Fruit fly (Drosophila melanogaster) whole organism, embryonic: ENCODE results near the gene CG3603.

Source experiments
- Blimp-1 ChIP-seq: fragments of 200-800 bp; sonication (Bioruptor generic); optimal IDR thresholded peaks from 3 replicates; lab custom pipeline; 2018; ENCODE audit warnings: missing biosample characterization, missing genetic modification characterization, mild to moderate bottlenecking, moderate library complexity, missing genetic modification reagents
- CG10147 ChIP-seq: fragments of 200-800 bp; sonication (Bioruptor generic); optimal IDR thresholded peaks from 2 replicates; lab custom pipeline; 2019; ENCODE audit warnings: missing biosample characterization, mild to moderate bottlenecking, missing genetic modification characterization, moderate library complexity
- CG11504 ChIP-seq: fragments of 200-800 bp; sonication (Bioruptor generic); optimal IDR thresholded peaks from 3 replicates; lab custom pipeline; 2019; ENCODE audit warnings: missing biosample characterization, mild to moderate bottlenecking, missing genetic modification characterization, moderate library complexity
- CG12299 ChIP-seq: fragments of 200-800 bp; sonication (Bioruptor generic); optimal IDR thresholded peaks from 2 replicates; lab custom pipeline; 2018; ENCODE audit warnings: missing biosample characterization, mild to moderate bottlenecking, missing genetic modification characterization
- CG12391 ChIP-seq: fragments of 200-800 bp; sonication (Bioruptor generic); optimal IDR thresholded peaks from 3 replicates; lab custom pipeline; 2018; ENCODE audit warnings: missing biosample characterization, mild to moderate bottlenecking, missing genetic modification characterization, moderate library complexity
- CG17912 ChIP-seq: fragments of 200-800 bp; sonication (Bioruptor generic); optimal IDR thresholded peaks from 2 replicates; lab custom pipeline; 2018; ENCODE audit warnings: missing biosample characterization, mild to moderate bottlenecking, missing genetic modification characterization
- CG2678 ChIP-seq: fragments of 200-800 bp; sonication (Bioruptor generic); optimal IDR thresholded peaks from 3 replicates; lab custom pipeline; 2019; ENCODE audit warnings: missing biosample characterization, mild to moderate bottlenecking, missing genetic modification characterization, moderate library complexity
- CG30020 ChIP-seq: fragments of 200-800 bp; optimal IDR thresholded peaks from 2 replicates; lab custom pipeline; 2019; ENCODE audit warnings: missing biosample characterization, mild to moderate bottlenecking, missing genetic modification characterization, moderate library complexity
- CG3407 ChIP-seq: fragments of 200-800 bp; sonication (Bioruptor generic); optimal IDR thresholded peaks from 2 replicates; lab custom pipeline; 2018; ENCODE audit warnings: missing biosample characterization, mild to moderate bottlenecking, missing genetic modification characterization
- CG6689 ChIP-seq: fragments of 200-800 bp; sonication (Bioruptor generic); IDR thresholded peaks from 2 replicates; pipeline ENCODE4 v1.3.6; 2022; ENCODE audit warnings: missing biosample characterization, missing genetic modification characterization
- CG8924 ChIP-seq: fragments of 200-800 bp; optimal IDR thresholded peaks from 3 replicates; lab custom pipeline; 2019; ENCODE audit warnings: missing biosample characterization, mild to moderate bottlenecking, missing genetic modification characterization, moderate library complexity
- CG9215 ChIP-seq: fragments of 200-800 bp; sonication (Bioruptor generic); IDR thresholded peaks from 2 replicates; pipeline ENCODE4 v1.3.6; 2022; ENCODE audit warnings: missing biosample characterization, missing genetic modification characterization
- CG9609 ChIP-seq: fragments of 200-800 bp; sonication (Bioruptor generic); optimal IDR thresholded peaks from 3 replicates; lab custom pipeline; 2016; ENCODE audit warnings: missing biosample characterization, missing genetic modification characterization
- CG9932 ChIP-seq: fragments of 200-800 bp; sonication (Bioruptor generic); IDR thresholded peaks from 2 replicates; pipeline ENCODE4 v1.3.6; 2022; ENCODE audit warnings: missing biosample characterization, missing genetic modification characterization
- Chrac-16 ChIP-seq: fragments of 200-800 bp; sonication (Bioruptor generic); optimal IDR thresholded peaks from 3 replicates; lab custom pipeline; 2016; ENCODE audit warnings: missing biosample characterization, missing genetic modification characterization
- CoRest ChIP-seq: fragments of 200-800 bp; sonication (Bioruptor generic); optimal IDR thresholded peaks from 3 replicates; lab custom pipeline; 2018; ENCODE audit warnings: missing biosample characterization, mild to moderate bottlenecking, missing genetic modification characterization, moderate library complexity
- Dfd ChIP-seq, 2 experiments: fragments of >200 bp; optimal IDR thresholded peaks; 2 replicates each; lab custom pipeline; 2017; ENCODE audit warnings: missing biosample characterization in 2 of 2, missing genetic modification characterization in 2 of 2
- Eip74EF ChIP-seq, 2 experiments: fragments of 200-800 bp in 1 of 2; fragments of >200 bp in 1 of 2; sonication (Bioruptor generic) in 1 of 2; optimal IDR thresholded peaks; 2 replicates each; lab custom pipeline; 2017 to 2019; ENCODE audit warnings: missing biosample characterization in 2 of 2, missing genetic modification characterization in 2 of 2, mild to moderate bottlenecking in 1 of 2, moderate library complexity in 1 of 2
- HHEX ChIP-seq: fragments of 200-800 bp; sonication (Bioruptor generic); optimal IDR thresholded peaks from 3 replicates; lab custom pipeline; 2017; ENCODE audit warnings: missing biosample characterization, mild to moderate bottlenecking, missing genetic modification characterization, missing genetic modification reagents
- Hey ChIP-seq: fragments of 200-800 bp; sonication (Bioruptor generic); optimal IDR thresholded peaks from 3 replicates; lab custom pipeline; 2018; ENCODE audit warnings: missing biosample characterization, mild to moderate bottlenecking, missing genetic modification characterization
- Meics ChIP-seq: fragments of 200-800 bp; sonication (Bioruptor generic); optimal IDR thresholded peaks from 2 replicates; lab custom pipeline; 2017; ENCODE audit warnings: missing biosample characterization, mild to moderate bottlenecking, missing genetic modification characterization
- Mes4 ChIP-seq: fragments of 200-800 bp; sonication (Bioruptor generic); optimal IDR thresholded peaks from 2 replicates; lab custom pipeline; 2016; ENCODE audit warnings: missing biosample characterization, missing genetic modification characterization
- Oaz ChIP-seq: fragments of 200-800 bp; sonication (Bioruptor generic); IDR thresholded peaks from 2 replicates; pipeline ENCODE4 v1.3.6; 2022; ENCODE audit warnings: missing biosample characterization, missing genetic modification characterization
- PHDP ChIP-seq: fragments of 200-800 bp; sonication (Bioruptor generic); optimal IDR thresholded peaks from 3 replicates; lab custom pipeline; 2018; ENCODE audit warnings: missing biosample characterization, mild to moderate bottlenecking, missing genetic modification characterization, moderate library complexity
- Ravus ChIP-seq: fragments of 200-800 bp; sonication (Bioruptor generic); IDR thresholded peaks from 2 replicates; pipeline ENCODE4 v1.3.6; 2022; ENCODE audit warnings: missing biosample characterization, missing genetic modification characterization
- Rx ChIP-seq: fragments of 200-800 bp; sonication (Bioruptor generic); IDR thresholded peaks from 2 replicates; pipeline ENCODE4 v1.3.6; 2022; ENCODE audit warnings: missing biosample characterization, missing genetic modification characterization
- Sox102F ChIP-seq: fragments of 200-800 bp; sonication (Bioruptor generic); optimal IDR thresholded peaks from 2 replicates; lab custom pipeline; 2018; ENCODE audit warnings: missing biosample characterization, mild to moderate bottlenecking, missing genetic modification characterization, moderate library complexity
- Spps ChIP-seq: fragments of 200-800 bp; sonication (Bioruptor generic); optimal IDR thresholded peaks from 2 replicates; lab custom pipeline; 2018; ENCODE audit warnings: missing biosample characterization, mild to moderate bottlenecking, missing genetic modification characterization
- Tbp ChIP-seq: fragments of >200 bp; optimal IDR thresholded peaks from 2 replicates; lab custom pipeline; 2018; ENCODE audit warnings: missing biosample characterization, missing genetic modification characterization
- ab ChIP-seq: fragments of 200-800 bp; sonication (Bioruptor generic); optimal IDR thresholded peaks from 2 replicates; lab custom pipeline; 2016; ENCODE audit warnings: missing biosample characterization, missing genetic modification characterization
- ase ChIP-seq: fragments of 200-800 bp; sonication (Bioruptor generic); IDR thresholded peaks from 3 replicates; pipeline ENCODE4 v1.3.6; 2022; ENCODE audit warnings: missing biosample characterization, missing genetic modification characterization
- cwo ChIP-seq: fragments of 200-800 bp; sonication (Bioruptor generic); optimal IDR thresholded peaks from 3 replicates; lab custom pipeline; 2017; ENCODE audit warnings: missing biosample characterization, missing genetic modification characterization, mild to moderate bottlenecking, moderate library complexity, missing genetic modification reagents
- dmrt99B ChIP-seq: fragments of 200-800 bp; sonication (Bioruptor generic); optimal IDR thresholded peaks from 2 replicates; lab custom pipeline; 2018; ENCODE audit warnings: missing biosample characterization, mild to moderate bottlenecking, missing genetic modification characterization, moderate library complexity
- ftz-f1 ChIP-seq: fragments of 200-800 bp; sonication (Bioruptor generic); optimal IDR thresholded peaks from 2 replicates; lab custom pipeline; 2016; ENCODE audit warnings: missing biosample characterization, missing genetic modification characterization
- gt ChIP-seq: fragments of 200-800 bp; sonication (Bioruptor generic); IDR thresholded peaks from 2 replicates; pipeline ENCODE4 v1.3.6; 2022; ENCODE audit warnings: missing biosample characterization, missing genetic modification characterization
- hb ChIP-seq: fragments of 200-800 bp; sonication (Bioruptor generic); IDR thresholded peaks from 3 replicates; pipeline ENCODE4 v1.3.6; 2022; ENCODE audit warnings: missing biosample characterization, missing genetic modification characterization; ENCODE audit not compliant: partially characterized antibody
- ken ChIP-seq: fragments of 200-800 bp; sonication (Bioruptor generic); IDR thresholded peaks from 3 replicates; pipeline ENCODE4 v1.3.6; 2022; ENCODE audit warnings: missing biosample characterization, missing genetic modification characterization
- lov ChIP-seq, 2 experiments: fragments of 200-800 bp in 1 of 2; fragments of >200 bp in 1 of 2; sonication (Bioruptor generic) in 1 of 2; IDR thresholded peaks in 1 of 2; optimal IDR thresholded peaks in 1 of 2; 2 replicates in 1 of 2; 3 replicates in 1 of 2; pipeline versions ENCODE4 v1.3.6 to Lab custom; 2017 to 2022; ENCODE audit warnings: missing biosample characterization in 1 of 2, missing genetic modification characterization in 1 of 2
- maf-S ChIP-seq: fragments of 200-800 bp; sonication (Bioruptor generic); optimal IDR thresholded peaks from 2 replicates; lab custom pipeline; 2016; ENCODE audit warnings: missing biosample characterization, missing genetic modification characterization
- nerfin-1 ChIP-seq: fragments of 200-800 bp; sonication (Bioruptor generic); optimal IDR thresholded peaks from 3 replicates; lab custom pipeline; 2019; ENCODE audit warnings: missing biosample characterization, mild to moderate bottlenecking, missing genetic modification characterization, moderate library complexity
- oc ChIP-seq: fragments of 200-800 bp; sonication (Bioruptor generic); optimal IDR thresholded peaks from 2 replicates; lab custom pipeline; 2018; ENCODE audit warnings: missing biosample characterization, mild to moderate bottlenecking, missing genetic modification characterization, moderate library complexity
- phol ChIP-seq: fragments of 200-800 bp; sonication (Bioruptor generic); optimal IDR thresholded peaks from 3 replicates; lab custom pipeline; 2018; ENCODE audit warnings: missing biosample characterization, mild to moderate bottlenecking, missing genetic modification characterization, moderate library complexity
- salm ChIP-seq: fragments of 200-800 bp; sonication (Bioruptor generic); optimal IDR thresholded peaks from 2 replicates; lab custom pipeline; 2018; ENCODE audit warnings: missing biosample characterization, mild to moderate bottlenecking, missing genetic modification characterization
- sim ChIP-seq: fragments of 200-800 bp; sonication (Bioruptor generic); IDR thresholded peaks from 2 replicates; pipeline ENCODE4 v1.3.6; 2022; ENCODE audit warnings: missing biosample characterization, missing genetic modification characterization
- slp2 ChIP-seq: fragments of 200-800 bp; sonication (Bioruptor generic); optimal IDR thresholded peaks from 2 replicates; lab custom pipeline; 2016; ENCODE audit warnings: missing biosample characterization, missing genetic modification characterization
- ttk ChIP-seq: fragments of 200-800 bp; sonication (Bioruptor generic); IDR thresholded peaks from 2 replicates; pipeline ENCODE4 v2.1.2; 2022; ENCODE audit warnings: missing biosample characterization, missing genetic modification characterization
- unpg ChIP-seq: fragments of 200-800 bp; sonication (Bioruptor generic); optimal IDR thresholded peaks from 3 replicates; lab custom pipeline; 2018; ENCODE audit warnings: missing biosample characterization, mild to moderate bottlenecking, missing genetic modification characterization, moderate library complexity
- wor ChIP-seq: fragments of 200-800 bp; sonication (Bioruptor generic); IDR thresholded peaks from 2 replicates; pipeline ENCODE4 v1.3.6; 2022; ENCODE audit warnings: missing biosample characterization, missing genetic modification characterization
- zfh2 ChIP-seq: fragments of 200-800 bp; sonication (Bioruptor generic); optimal IDR thresholded peaks from 2 replicates; lab custom pipeline; 2016; ENCODE audit warnings: missing biosample characterization, missing genetic modification characterization

CG3603 gene

DNA sequence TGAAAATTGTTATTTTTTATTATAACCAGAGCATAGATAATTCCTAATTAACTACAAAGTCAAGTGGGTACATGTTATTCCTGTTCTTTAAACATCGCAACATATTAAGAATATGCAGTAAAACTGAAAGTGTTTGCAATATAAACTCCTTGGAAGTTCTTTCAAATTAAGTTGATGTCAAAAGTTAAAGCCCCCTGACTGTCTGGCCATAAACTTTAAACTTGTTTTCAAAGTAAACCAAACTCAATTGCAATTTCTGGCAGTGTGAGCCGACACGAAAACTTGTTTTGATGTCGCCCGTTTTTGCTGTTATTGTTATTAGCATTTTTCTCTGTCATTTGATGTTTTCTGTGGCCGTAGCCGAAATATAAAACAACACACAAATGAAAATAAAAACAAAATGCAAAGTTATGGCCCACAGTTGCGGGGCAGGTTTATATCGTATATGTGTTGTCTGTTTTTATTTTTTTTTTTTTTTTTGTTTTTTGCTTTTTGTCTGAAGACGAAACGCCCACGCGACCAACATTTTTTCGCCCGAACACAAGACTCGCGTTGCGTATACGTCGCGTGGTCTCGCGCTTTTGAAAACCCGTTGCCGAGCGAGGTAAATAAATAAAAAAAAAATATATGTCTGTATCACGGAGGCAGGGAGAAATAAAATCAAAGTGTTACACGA, 45.4 kb downstream of the CG3603 start (continued):
- TF ChIP-seq salm (no peak), lov (optimal IDR thresholded peaks at IDR 0.05; lab: Kevin White, UChicago) (no peak), lov (GFP tag; IDR thresholded peaks at IDR 0.05; lab: Robert Waterston, UW) (0 out of 3 replicates have a peak, but pooled peaks have one; percentile 13), oc (no peak), CG9215 (no peak), Meics (peak; percentile 31), ftz-f1 (GFP tag; lab: Kevin White, UChicago) (no peak), phol (tag; lab: Kevin White, UChicago) (peak; percentile 32), cwo (GFP tag; lab: Kevin White, UChicago) (peak; percentile 3), CG12391 (tag; lab: Kevin White, UChicago) (peak; percentile 13), CoRest (tag; lab: Kevin White, UChicago) (peak; percentile 61), hb (no peak), CG30020 (tag; lab: Kevin White, UChicago) (no peak), CG3407 (GFP tag; lab: Kevin White, UChicago) (no peak), HHEX (GFP tag; lab: Kevin White, UChicago) (no peak), slp2 (no peak), gt (GFP tag; lab: Robert Waterston, UW) (no peak), zfh2 (GFP tag; lab: Kevin White, UChicago) (peak; percentile 12), CG9932 (peak; percentile 60), Spps (tag; lab: Kevin White, UChicago) (no peak), Hey (tag; lab: Kevin White, UChicago) (no peak), dmrt99B (peak; percentile 55), Eip74EF (GFP tag; optimal IDR thresholded peaks at IDR 0.05; lab: Kevin White, UChicago) (no peak), CG8924 (tag; lab: Kevin White, UChicago) (no peak), sim (no peak), ttk (GFP tag; lab: Robert Waterston, UW) (0 out of 2 replicates have a peak, but pooled peaks have one; percentile 17), CG2678 (tag; lab: Kevin White, UChicago) (peak; percentile 51), maf-S (GFP tag; lab: Kevin White, UChicago) (no peak), PHDP (peak; percentile 29), Mes4 (GFP tag; lab: Kevin White, UChicago) (no peak), wor (GFP tag; lab: Robert Waterston, UW) (no peak), Chrac-16 (GFP tag; lab: Kevin White, UChicago) (no peak), ab (GFP tag; lab: Kevin White, UChicago) (no peak), CG11504 (peak; percentile 55), ken (GFP tag; lab: Robert Waterston, UW) (no peak), CG17912 (no peak), CG10147 (no peak), Rx (no peak), Tbp (GFP tag; lab: Kevin White, UChicago) (no peak), nerfin-1 (no peak), Dfd (GFP tag; optimal IDR thresholded peaks at IDR 0.05; lab: Kevin White, UChicago) (no peak), Sox102F (peak; percentile 62), CG12299 (tag; lab: Kevin White, UChicago) (no peak), Blimp-1 (GFP tag; lab: Kevin White, UChicago) (no peak), ase (GFP tag; lab: Robert Waterston, UW) (no peak), CG9609 (GFP tag; lab: Kevin White, UChicago) (no peak), Ravus (GFP tag; lab: Robert Waterston, UW) (no peak), Oaz (0 out of 2 replicates have a peak, but pooled peaks have one; percentile 15), CG6689 (0 out of 2 replicates have a peak, but pooled peaks have one; percentile 20), unpg (peak; percentile 36)
